Fruit fly (Drosophila melanogaster): Measurements from ENCODE around the gene CG5217.
A peak's percentile ranks its signal among the peaks of the same experiment; 100 is the strongest.

Gene CG5217

DNA sequence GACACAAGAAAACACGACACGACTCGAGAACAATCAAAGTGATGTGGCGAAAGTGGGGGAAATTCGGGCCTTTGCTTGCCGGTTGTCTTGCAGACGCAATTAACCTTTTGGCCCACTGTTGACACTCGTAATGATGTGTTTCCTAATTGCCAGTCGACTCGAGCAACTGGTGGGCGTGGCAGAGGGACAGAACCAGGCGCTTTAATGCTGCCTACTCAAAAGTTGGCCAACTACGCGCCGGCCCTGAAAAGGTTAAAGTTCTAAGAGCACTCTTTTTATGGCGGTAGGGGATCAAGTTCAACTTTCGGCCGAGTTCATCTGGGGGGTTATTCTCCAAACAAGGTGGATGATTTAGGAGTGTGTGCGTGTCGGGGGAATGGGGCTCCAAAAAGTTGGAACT, 26.6 kb downstream of the CG5217 start:
- TF ChIP-seq Med (GFP tag), result peak; percentile 1
- peak; percentile 59 for TF ChIP-seq scrt (GFP tag; optimal IDR thresholded peaks at IDR 0.05)
- peak; percentile 67 for TF ChIP-seq Ets65A (GFP tag)
- TF ChIP-seq al (GFP tag; IDR thresholded peaks at IDR 0.05), result no peak
- no peak for TF ChIP-seq pan (optimal IDR thresholded peaks at IDR 0.05)
- peak in 1 of 2 experiments; percentile 12 for TF ChIP-seq pan (GFP tag; optimal IDR thresholded peaks at IDR 0.05 in 1 of 2, IDR thresholded peaks at IDR 0.05 in 1 of 2)
- TF ChIP-seq CG9727 (GFP tag; optimal IDR thresholded peaks at IDR 0.05), result no peak
- peak in 1 of 2 experiments; percentile 53 for TF ChIP-seq Hr78 (GFP tag; optimal IDR thresholded peaks at IDR 0.05)
- no peak for TF ChIP-seq bsh (GFP tag; optimal IDR thresholded peaks at IDR 0.05)

DNA sequence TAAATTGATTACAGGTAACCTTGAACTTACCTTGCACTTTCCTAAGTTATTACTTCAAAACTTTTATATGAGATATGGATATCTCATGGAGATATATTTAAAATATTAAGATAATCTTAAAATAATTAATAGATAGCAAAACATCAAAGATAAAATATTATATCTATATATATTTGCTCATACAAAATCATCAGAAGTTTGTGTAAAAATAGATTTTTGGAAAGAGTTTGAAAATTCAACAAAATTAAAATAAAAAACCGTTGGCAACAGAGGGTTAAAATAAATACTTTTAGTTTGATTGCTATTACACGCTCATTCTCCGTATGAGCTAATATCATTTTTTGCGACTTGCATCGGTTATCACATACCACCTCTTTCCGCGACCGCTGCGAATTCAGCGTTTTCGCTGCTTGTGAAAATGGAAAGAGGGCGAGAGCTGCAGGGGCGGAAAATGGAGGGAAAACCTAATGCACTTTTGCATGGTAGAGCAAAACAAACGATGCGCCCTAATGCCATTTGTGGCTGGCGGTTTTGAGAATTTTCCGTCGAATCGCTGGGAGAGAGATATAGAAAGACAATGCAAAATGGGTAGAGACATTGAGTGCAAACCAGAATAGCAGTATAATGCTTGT, 35.3 kb downstream of the CG5217 start:
- TF ChIP-seq CG13775 (GFP tag; optimal IDR thresholded peaks at IDR 0.05) (no peak), PHDP (tag; optimal IDR thresholded peaks at IDR 0.05) (no peak), Dad (GFP tag; optimal IDR thresholded peaks at IDR 0.05) (no peak), wor (GFP tag; IDR thresholded peaks at IDR 0.05) (no peak), slp2 (GFP tag; optimal IDR thresholded peaks at IDR 0.05) (no peak), CG14710 (tag; optimal IDR thresholded peaks at IDR 0.05) (no peak), Awh (GFP tag; IDR thresholded peaks at IDR 0.05) (no peak), twi (tag; optimal IDR thresholded peaks at IDR 0.05) (no peak), CG3407 (GFP tag; optimal IDR thresholded peaks at IDR 0.05) (no peak), zf30C (GFP tag; optimal IDR thresholded peaks at IDR 0.05) (no peak), MESR4 (GFP tag; optimal IDR thresholded peaks at IDR 0.05) (no peak), HmgD (GFP tag; optimal IDR thresholded peaks at IDR 0.05) (no peak), croc (GFP tag; conservative IDR thresholded peaks at IDR 0.05) (no peak), CG17912 (GFP tag; optimal IDR thresholded peaks at IDR 0.05) (no peak), CG3065 (GFP tag; optimal IDR thresholded peaks at IDR 0.05) (no peak), gce (GFP tag; IDR thresholded peaks at IDR 0.05) (no peak), CG10274 (GFP tag; optimal IDR thresholded peaks at IDR 0.05) (no peak), zen (tag; optimal IDR thresholded peaks at IDR 0.05) (no peak), CG12942 (GFP tag; optimal IDR thresholded peaks at IDR 0.05) (no peak)

DNA sequence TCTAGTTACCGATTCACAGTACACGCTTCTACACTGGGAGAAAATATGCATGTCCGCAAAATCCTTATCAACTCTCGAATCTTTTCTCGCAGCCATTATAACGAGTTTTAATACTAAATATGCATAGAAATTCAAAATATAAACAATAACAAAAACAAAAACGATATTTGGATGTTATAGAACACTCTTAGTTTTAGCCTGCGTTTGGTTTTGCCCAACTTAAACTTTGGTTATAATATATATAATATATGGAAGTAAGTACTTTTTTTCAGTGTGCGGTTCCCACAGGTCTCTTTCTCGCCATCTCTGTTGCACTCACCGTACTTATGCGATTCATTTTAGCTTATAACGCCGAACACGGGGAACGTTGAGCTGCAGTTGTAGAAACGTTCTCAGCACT, 36.2 kb downstream of the CG5217 start, which contains the start of gene cry:
TSS of gene cry (plus strand) at position 377 of the 400 bp plus-strand sequence.
- no peak for TF ChIP-seq h (optimal IDR thresholded peaks at IDR 0.05)
- TF ChIP-seq pum (GFP tag; optimal IDR thresholded peaks at IDR 0.05), result no peak
- TF ChIP-seq Ada2b (GFP tag; IDR thresholded peaks at IDR 0.05), result peak; percentile 48; the same call in 1 of the 2 replicates
- TF ChIP-seq Hand (GFP tag; optimal IDR thresholded peaks at IDR 0.05), result no peak
- TF ChIP-seq CG14014 (GFP tag; IDR thresholded peaks at IDR 0.05), result no peak
- TF ChIP-seq CG4328 (GFP tag; optimal IDR thresholded peaks at IDR 0.05), result no peak
- peak; percentile 43 for TF ChIP-seq row (GFP tag; IDR thresholded peaks at IDR 0.05)
- TF ChIP-seq CG15269 (tag; optimal IDR thresholded peaks at IDR 0.05), result peak; percentile 51
- TF ChIP-seq CG17568 (GFP tag; optimal IDR thresholded peaks at IDR 0.05), result no peak
- TF ChIP-seq tll (GFP tag; optimal IDR thresholded peaks at IDR 0.05), result no peak
- TF ChIP-seq CG9932 (GFP tag; IDR thresholded peaks at IDR 0.05), result no peak
- no peak for TF ChIP-seq mam (GFP tag; optimal IDR thresholded peaks at IDR 0.05)
- TF ChIP-seq dmrt99B (tag; optimal IDR thresholded peaks at IDR 0.05), result peak; percentile 80
- no peak for TF ChIP-seq CG8089 (GFP tag; optimal IDR thresholded peaks at IDR 0.05)
- TF ChIP-seq jigr1 (GFP tag; IDR thresholded peaks at IDR 0.05), result no peak
- no peak for TF ChIP-seq CG5953 (GFP tag; IDR thresholded peaks at IDR 0.05)
- no peak for TF ChIP-seq tx (GFP tag; optimal IDR thresholded peaks at IDR 0.05)
- TF ChIP-seq CG15514 (GFP tag; optimal IDR thresholded peaks at IDR 0.05), result no peak
- no peak for TF ChIP-seq Mrtf (GFP tag; IDR thresholded peaks at IDR 0.05)
- no peak for TF ChIP-seq caup (GFP tag; optimal IDR thresholded peaks at IDR 0.05; ENCODE audit: severe bottlenecking)
- no peak for TF ChIP-seq gfzf (GFP tag; optimal IDR thresholded peaks at IDR 0.05)
- TF ChIP-seq CG11398 (GFP tag; optimal IDR thresholded peaks at IDR 0.05), result no peak

Measured in whole organism, embryonic.